Worm (Caenorhabditis elegans): Measurements from ENCODE around the gene W06D11.1.

DNA sequence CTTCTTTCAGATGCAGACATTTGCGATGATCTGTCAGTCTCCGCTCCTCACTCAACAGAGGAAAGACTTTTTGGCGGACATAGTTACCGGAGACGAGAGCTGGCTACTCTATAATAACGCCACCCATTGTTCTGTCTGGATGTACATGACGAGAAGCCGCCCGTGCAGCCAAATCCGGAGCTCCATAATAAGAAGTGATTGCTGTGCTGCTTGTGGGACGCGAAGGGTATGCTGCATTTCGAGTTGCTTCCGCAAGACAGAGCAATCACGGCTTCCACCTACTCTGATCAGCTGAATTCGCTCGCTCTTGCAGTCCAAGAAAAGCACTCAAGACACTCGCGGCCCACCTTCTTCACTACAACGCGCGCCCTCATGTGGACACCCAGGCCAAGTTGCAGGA lies 19.4 kb downstream of the W06D11.1 start:
- TF ChIP-seq zag-1 (tag; optimal IDR thresholded peaks at IDR 0.05): no peak
- TF ChIP-seq aly-2 (tag; optimal IDR thresholded peaks at IDR 0.05): no peak
- no peak for TF ChIP-seq mml-1 (tag; optimal IDR thresholded peaks at IDR 0.05)
- TF ChIP-seq ZK546.5 (tag; optimal IDR thresholded peaks at IDR 0.05): no peak
